Fruit fly (Drosophila melanogaster) whole organism, pupa: ENCODE data around the gene CG13449.

ENCODE experiments used
- CG10348 ChIP-seq: fragments of 200-800 bp; sonication (Bioruptor generic); IDR thresholded peaks from 2 replicates; pipeline ENCODE4 v1.3.6; 2022; ENCODE audit warnings: missing biosample characterization, missing genetic modification characterization
- CG12605 ChIP-seq: fragments of 200-800 bp; sonication (Bioruptor generic); IDR thresholded peaks from 2 replicates; pipeline ENCODE4 v1.3.6; 2022; ENCODE audit warnings: missing biosample characterization, missing genetic modification characterization
- CG13204 ChIP-seq: fragments of 200-800 bp; sonication (Bioruptor generic); optimal IDR thresholded peaks from 2 replicates; lab custom pipeline; 2018; ENCODE audit warnings: missing biosample characterization, mild to moderate bottlenecking, missing genetic modification characterization, moderate library complexity
- CG14655 ChIP-seq: fragments of 200-800 bp; sonication (Bioruptor generic); optimal IDR thresholded peaks from 3 replicates; lab custom pipeline; 2017; ENCODE audit warnings: mild to moderate bottlenecking, missing biosample characterization, missing genetic modification reagents, missing genetic modification characterization
- CG15710 ChIP-seq: fragments of 200-800 bp; sonication (Bioruptor generic); optimal IDR thresholded peaks from 2 replicates; lab custom pipeline; 2018; ENCODE audit warnings: missing biosample characterization, mild to moderate bottlenecking, missing genetic modification characterization, moderate library complexity
- CG17806 ChIP-seq: fragments of 200-800 bp; sonication (Bioruptor generic); optimal IDR thresholded peaks from 2 replicates; lab custom pipeline; 2018; ENCODE audit warnings: missing biosample characterization, mild to moderate bottlenecking, missing genetic modification characterization, moderate library complexity
- CG32121 ChIP-seq: fragments of 200-800 bp; sonication (Bioruptor generic); IDR thresholded peaks from 2 replicates; pipeline ENCODE4 v1.3.6; 2022; ENCODE audit warnings: missing biosample characterization, missing genetic modification characterization
- CG34367 ChIP-seq: fragments of 200-800 bp; sonication (Bioruptor generic); optimal IDR thresholded peaks from 2 replicates; lab custom pipeline; 2018; ENCODE audit warnings: missing biosample characterization, mild to moderate bottlenecking, missing genetic modification characterization
- CG4496 ChIP-seq: fragments of 200-800 bp; sonication (Bioruptor generic); IDR thresholded peaks from 3 replicates; pipeline ENCODE4 v1.3.6; 2022; ENCODE audit warnings: missing biosample characterization, missing genetic modification characterization
- CG8159 ChIP-seq: fragments of 200-800 bp; sonication (Bioruptor generic); optimal IDR thresholded peaks from 3 replicates; lab custom pipeline; 2018; ENCODE audit warnings: missing biosample characterization, mild to moderate bottlenecking, missing genetic modification characterization, moderate library complexity
- CG8301 ChIP-seq: fragments of 200-800 bp; sonication (Bioruptor generic); optimal IDR thresholded peaks from 2 replicates; lab custom pipeline; 2018; ENCODE audit warnings: missing biosample characterization, mild to moderate bottlenecking, missing genetic modification characterization
- CG9948 ChIP-seq: fragments of 200-800 bp; sonication (Bioruptor generic); optimal IDR thresholded peaks from 2 replicates; lab custom pipeline; 2018; ENCODE audit warnings: missing biosample characterization, mild to moderate bottlenecking, missing genetic modification characterization, moderate library complexity
- D1 ChIP-seq: fragments of 200-800 bp; sonication (Bioruptor generic); optimal IDR thresholded peaks from 2 replicates; lab custom pipeline; 2018; ENCODE audit warnings: missing biosample characterization, mild to moderate bottlenecking, missing genetic modification characterization, moderate library complexity
- EcR ChIP-seq: fragments of 200-800 bp; sonication (Bioruptor generic); optimal IDR thresholded peaks from 3 replicates; lab custom pipeline; 2019; ENCODE audit warnings: missing biosample characterization, missing genetic modification characterization, mild to moderate bottlenecking, moderate library complexity, missing genetic modification reagents
- Ets98B ChIP-seq: fragments of 200-800 bp; sonication (Bioruptor generic); IDR thresholded peaks from 2 replicates; pipeline ENCODE4 v1.3.6; 2022; ENCODE audit warnings: missing biosample characterization, missing genetic modification characterization
- Pif1A ChIP-seq: fragments of 200-800 bp; sonication (Bioruptor generic); optimal IDR thresholded peaks from 3 replicates; lab custom pipeline; 2016; ENCODE audit warnings: missing biosample characterization, missing genetic modification characterization
- Pif1B ChIP-seq: fragments of 200-800 bp; sonication (Bioruptor generic); optimal IDR thresholded peaks from 3 replicates; lab custom pipeline; 2016; ENCODE audit warnings: missing biosample characterization, missing genetic modification characterization
- Snoo ChIP-seq: fragments of 200-800 bp; sonication (Bioruptor generic); optimal IDR thresholded peaks from 3 replicates; lab custom pipeline; 2017; ENCODE audit warnings: missing biosample characterization, mild to moderate bottlenecking, missing genetic modification characterization, inconsistent platforms
- fd96Ca ChIP-seq: fragments of 200-800 bp; sonication (Bioruptor generic); IDR thresholded peaks from 3 replicates; pipeline ENCODE4 v1.3.6; 2022; ENCODE audit warnings: missing biosample characterization, missing genetic modification characterization
- gl ChIP-seq: fragments of 200-800 bp; sonication (Bioruptor generic); optimal IDR thresholded peaks from 2 replicates; lab custom pipeline; 2018; ENCODE audit warnings: missing biosample characterization, mild to moderate bottlenecking, missing genetic modification characterization
- rn ChIP-seq: fragments of 200-800 bp; sonication (Bioruptor generic); IDR thresholded peaks from 2 replicates; pipeline ENCODE4 v1.3.6; 2022; ENCODE audit warnings: missing biosample characterization, missing genetic modification characterization

The CG13449 gene

dm6 chr3L:15589746-15590145, 22.9 kb downstream of the CG13449 start:
- TF ChIP-seq CG32121 (GFP tag; lab: Robert Waterston, UW) (0 out of 2 replicates have a peak, but pooled peaks have one; percentile 31), gl (no peak), Pif1A (no peak), CG14655 (peak; percentile 7), CG4496 (peak; percentile 60; the same call in 2 of the 3 replicates), Ets98B (GFP tag; lab: Robert Waterston, UW) (peak; percentile 39)

dm6 chr3L:15588514-15589138, 24.0 kb downstream of the CG13449 start, which contains the start of gene RhoGAP71E:
Gene RhoGAP71E (plus strand): TSS chr3L:15588860.
- TF ChIP-seq CG4496 (peak; percentile 73), rn (GFP tag; lab: Robert Waterston, UW) (no peak), Pif1A (no peak), CG9948 (peak; percentile 2), CG10348 (GFP tag; lab: Robert Waterston, UW) (no peak), CG8301 (tag; lab: Kevin White, UChicago) (peak; percentile 18), CG8159 (tag; lab: Kevin White, UChicago) (peak; percentile 36), CG13204 (GFP tag; lab: Kevin White, UChicago) (no peak), CG17806 (no peak), CG32121 (GFP tag; lab: Robert Waterston, UW) (peak; percentile 32), Ets98B (GFP tag; lab: Robert Waterston, UW) (peak; percentile 54), Snoo (tag; lab: Kevin White, UChicago) (peak; percentile 20), CG15710 (peak; percentile 2), CG34367 (peak; percentile 12), fd96Ca (GFP tag; lab: Robert Waterston, UW) (peak; percentile 51; the same call in 1 of the 3 replicates), CG14655 (no peak), EcR (peak; percentile 33), D1 (tag; lab: Kevin White, UChicago) (no peak), Pif1B (GFP tag; lab: Kevin White, UChicago) (no peak), CG12605 (GFP tag; lab: Robert Waterston, UW) (0 out of 2 replicates have a peak, but pooled peaks have one; percentile 36), gl (no peak)

dm6 chr3L:15587445-15588381, 24.9 kb downstream of the CG13449 start, which contains the start of gene CG7656:
Gene CG7656 (minus strand): TSS chr3L:15588175.
- no peak for TF ChIP-seq Pif1B (GFP tag; lab: Kevin White, UChicago)
- peak; percentile 77 for TF ChIP-seq CG4496
- peak; percentile 52 for TF ChIP-seq Snoo (tag; lab: Kevin White, UChicago)
- TF ChIP-seq EcR = peak; percentile 92
- TF ChIP-seq CG34367 = peak; percentile 15
- TF ChIP-seq CG15710 = peak; percentile 25
- TF ChIP-seq CG9948 = no peak
- TF ChIP-seq CG13204 (GFP tag; lab: Kevin White, UChicago) = no peak
- TF ChIP-seq gl = peak; percentile 10
- TF ChIP-seq rn (GFP tag; lab: Robert Waterston, UW) = 0 out of 2 replicates have a peak, but pooled peaks have one; percentile 41
- TF ChIP-seq CG32121 (GFP tag; lab: Robert Waterston, UW) = peak; percentile 46
- TF ChIP-seq CG10348 (GFP tag; lab: Robert Waterston, UW) = no peak
- TF ChIP-seq fd96Ca (GFP tag; lab: Robert Waterston, UW) = peak; percentile 53; the same call in 2 of the 3 replicates
- TF ChIP-seq CG14655 = no peak
- peak; percentile 31 for TF ChIP-seq CG8159 (tag; lab: Kevin White, UChicago)
- TF ChIP-seq Pif1A = peak; percentile 29
- no peak for TF ChIP-seq D1 (tag; lab: Kevin White, UChicago)
- TF ChIP-seq CG12605 (GFP tag; lab: Robert Waterston, UW) = no peak; the same call in 1 of the 2 replicates
- no peak for TF ChIP-seq CG8301 (tag; lab: Kevin White, UChicago)
- TF ChIP-seq CG17806 = no peak
- peak; percentile 74 for TF ChIP-seq Ets98B (GFP tag; lab: Robert Waterston, UW)

dm6 chr3L:15583504-15583903, 29.1 kb downstream of the CG13449 start, which contains the start of gene AIMP2:
Gene AIMP2 (plus strand): TSS chr3L:15583638.
- TF ChIP-seq CG9948 (no peak), CG14655 (no peak), CG13204 (GFP tag; lab: Kevin White, UChicago) (no peak), Ets98B (GFP tag; lab: Robert Waterston, UW) (no peak), Pif1B (GFP tag; lab: Kevin White, UChicago) (no peak), CG10348 (GFP tag; lab: Robert Waterston, UW) (no peak), EcR (no peak), CG15710 (no peak), CG32121 (GFP tag; lab: Robert Waterston, UW) (no peak), CG4496 (no peak), rn (GFP tag; lab: Robert Waterston, UW) (no peak), CG8301 (tag; lab: Kevin White, UChicago) (no peak), gl (no peak), CG17806 (no peak)

- TF ChIP-seq CG8301 (tag; lab: Kevin White, UChicago) = no peak
- peak; percentile 97 for TF ChIP-seq Ets98B (GFP tag; lab: Robert Waterston, UW)
- TF ChIP-seq CG4496 = peak; percentile 98
- TF ChIP-seq EcR = no peak
- TF ChIP-seq CG34367 = peak; percentile 45
- TF ChIP-seq CG32121 (GFP tag; lab: Robert Waterston, UW) = peak; percentile 79; the same call in 1 of the 2 replicates
- no peak for TF ChIP-seq CG13204 (GFP tag; lab: Kevin White, UChicago)
- no peak for TF ChIP-seq CG10348 (GFP tag; lab: Robert Waterston, UW)
- TF ChIP-seq CG15710 = peak; percentile 70
- peak; percentile 49 for TF ChIP-seq CG17806
- peak; percentile 93 for TF ChIP-seq rn (GFP tag; lab: Robert Waterston, UW)
- TF ChIP-seq Snoo (tag; lab: Kevin White, UChicago) = peak; percentile 67
- TF ChIP-seq D1 (tag; lab: Kevin White, UChicago) = no peak
- TF ChIP-seq Pif1B (GFP tag; lab: Kevin White, UChicago) = no peak
- TF ChIP-seq CG9948 = peak; percentile 45
- TF ChIP-seq fd96Ca (GFP tag; lab: Robert Waterston, UW) = peak; percentile 89
- peak; percentile 91 for TF ChIP-seq CG12605 (GFP tag; lab: Robert Waterston, UW)
- no peak for TF ChIP-seq CG8159 (tag; lab: Kevin White, UChicago)
- no peak for TF ChIP-seq CG14655
- peak; percentile 2 for TF ChIP-seq gl
- TF ChIP-seq Pif1A = no peak
These were observed 32.1 kb downstream of the CG13449 start, which contains the start of the genes mrn and CG12301 for dm6 chr3L:15580487-15580886. Gene mrn (minus strand): TSS chr3L:15580537. Gene CG12301 (plus strand): TSS chr3L:15580800.
